Worm (Caenorhabditis elegans): Measurements from ENCODE around the gene eak-4.

- TF ChIP-seq egl-18 (GFP tag; IDR thresholded peaks at IDR 0.05) = no peak
- peak; percentile 52 for TF ChIP-seq snpc-4 (GFP tag; optimal IDR thresholded peaks at IDR 0.05)
- peak in 3 of 4 experiments; percentile 48 to 64 (median 61) for TF ChIP-seq snpc-4 (tag; optimal IDR thresholded peaks at IDR 0.05)
- TF ChIP-seq K12H6.12 (tag; optimal IDR thresholded peaks at IDR 0.05) = no peak
Observed at ce11 chrIV:12567176-12567892, 42.0 kb upstream of the eak-4 start, which contains the start of the genes hsb-1 and let-99.

All from whole organism, young adult.